Fruit fly (Drosophila melanogaster) Kc167 (cell line): Measurements from ENCODE around the gene grp.

Source experiments
- Myc ChIP-seq: fragments of >200 bp; optimal IDR thresholded peaks from 2 replicates; lab custom pipeline; 2017; ENCODE audit warnings: missing external identifiers
- Sin3A ChIP-seq: fragments of >200 bp; optimal IDR thresholded peaks from 2 replicates; lab custom pipeline; 2018; ENCODE audit warnings: missing external identifiers
- h ChIP-seq: fragments of >200 bp; optimal IDR thresholded peaks from 3 replicates; lab custom pipeline; 2018; ENCODE audit warnings: missing external identifiers
- insv ChIP-seq: fragments of >200 bp; optimal IDR thresholded peaks from 3 replicates; lab custom pipeline; 2018; ENCODE audit warnings: missing external identifiers
- psq ChIP-seq: fragments of >200 bp; optimal IDR thresholded peaks from 2 replicates; lab custom pipeline; 2017; ENCODE audit warnings: missing external identifiers

- TF ChIP-seq psq (lab: Kevin White, UChicago) (no peak), Sin3A (no peak), insv (lab: Kevin White, UChicago) (no peak), h (no peak), Myc (lab: Kevin White, UChicago) (no peak)
These were observed 41.1 kb downstream of the grp start for dm6 chr2L:16720707-16721700.
